Worm (Caenorhabditis elegans): ENCODE measurements around the gene ZK1307.4.

DNA sequence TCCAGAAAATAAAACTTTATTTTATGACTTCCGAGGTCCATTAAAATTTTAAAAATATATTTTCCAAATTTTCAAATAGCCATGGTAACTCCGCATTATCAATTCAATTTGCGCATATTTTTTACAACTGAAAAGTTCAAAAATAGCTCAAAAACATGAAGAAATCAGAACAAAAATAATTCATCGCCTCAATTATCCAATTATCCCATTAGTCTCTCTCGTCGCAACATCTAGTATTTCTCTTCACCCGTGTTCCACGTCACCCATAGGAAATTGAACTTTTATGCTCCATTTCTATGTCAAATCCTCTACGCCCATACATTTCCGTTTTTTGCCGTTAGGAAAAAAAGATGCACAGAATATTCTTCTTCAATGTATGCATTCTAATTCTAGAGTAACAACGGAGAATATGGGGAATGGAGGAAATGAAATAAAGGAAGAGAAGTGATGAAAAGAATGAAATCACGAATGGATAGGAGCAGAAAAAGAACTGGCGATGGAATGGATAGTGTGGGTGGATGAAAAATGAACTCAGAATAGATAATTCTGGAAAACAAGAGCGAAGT is 38.5 kb upstream of the ZK1307.4 start:
- TF ChIP-seq tbx-11 (GFP tag; IDR thresholded peaks at IDR 0.05) (no peak), ama-1 (optimal IDR thresholded peaks at IDR 0.05) (no peak), hmg-4 (GFP tag; optimal IDR thresholded peaks at IDR 0.05) (no peak), pes-1 (GFP tag; IDR thresholded peaks at IDR 0.05) (no peak), flt-1 (GFP tag; IDR thresholded peaks at IDR 0.05) (no peak), hnd-1 (tag; optimal IDR thresholded peaks at IDR 0.05) (no peak), ceh-36 (tag; optimal IDR thresholded peaks at IDR 0.05) (no peak)
